Worm (Caenorhabditis elegans): ENCODE data around the gene nhr-15.

The nhr-15 gene

DNA sequence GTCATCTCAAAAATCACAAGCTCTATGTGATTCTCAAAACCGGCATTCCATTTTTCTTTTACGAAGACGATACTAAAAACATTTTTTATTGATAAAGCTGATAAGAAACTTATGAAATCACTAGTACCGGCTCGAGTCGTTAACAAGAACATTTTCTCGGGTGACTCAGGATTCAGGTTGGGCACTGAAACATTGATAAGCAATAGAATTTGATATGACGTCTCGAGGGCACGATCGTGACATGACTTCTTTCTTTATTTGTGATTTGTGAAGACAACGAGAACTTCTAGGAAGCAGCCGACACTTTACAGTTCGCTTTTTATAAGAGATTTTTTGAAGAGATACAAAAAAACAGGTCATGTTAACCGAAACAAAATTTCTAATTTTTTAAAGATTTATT lies 21.2 kb downstream of the nhr-15 start (continued):
- TF ChIP-seq snpc-4 (GFP tag; optimal IDR thresholded peaks at IDR 0.05) (no peak), snpc-4 (tag; optimal IDR thresholded peaks at IDR 0.05) (peak; percentile 26 to 86 (median 57)), zim-3 (tag; optimal IDR thresholded peaks at IDR 0.05) (no peak), F33H1.4 (GFP tag; IDR thresholded peaks at IDR 0.05) (no peak), C06A6.2 (GFP tag; conservative IDR thresholded peaks at IDR 0.05) (no peak), tlf-1 (GFP tag; optimal IDR thresholded peaks at IDR 0.05) (no peak), sptf-2 (GFP tag; optimal IDR thresholded peaks at IDR 0.05) (no peak), Y53G8AR.9 (GFP tag; conservative IDR thresholded peaks at IDR 0.05) (no peak), Y79H2A.3 (GFP tag; conservative IDR thresholded peaks at IDR 0.05) (no peak), C17E4.6 (GFP tag; IDR thresholded peaks at IDR 0.05) (no peak), B0336.3 (GFP tag; IDR thresholded peaks at IDR 0.05) (no peak), nhr-90 (tag; optimal IDR thresholded peaks at IDR 0.05) (peak; percentile 8), attf-5 (GFP tag; optimal IDR thresholded peaks at IDR 0.05) (no peak), hmg-20 (GFP tag; IDR thresholded peaks at IDR 0.05) (no peak), F52B5.7 (tag; optimal IDR thresholded peaks at IDR 0.05) (no peak), nfya-2 (GFP tag; IDR thresholded peaks at IDR 0.05) (no peak), F37B4.10 (GFP tag; IDR thresholded peaks at IDR 0.05) (no peak), ccch-3 (GFP tag; optimal IDR thresholded peaks at IDR 0.05) (no peak), ztf-18 (tag; optimal IDR thresholded peaks at IDR 0.05) (no peak), B0035.1 (tag; optimal IDR thresholded peaks at IDR 0.05) (no peak), hmg-1.2 (GFP tag; IDR thresholded peaks at IDR 0.05) (no peak), snpc-1.1 (tag; optimal IDR thresholded peaks at IDR 0.05; ENCODE audit: insufficient read depth) (no peak), pbrm-1 (GFP tag; IDR thresholded peaks at IDR 0.05) (no peak), unc-62 (GFP tag; optimal IDR thresholded peaks at IDR 0.05) (peak; percentile 49), dpl-1 (GFP tag; optimal IDR thresholded peaks at IDR 0.05) (no peak), mcd-1 (GFP tag; IDR thresholded peaks at IDR 0.05) (no peak), snpc-1.3 (tag; optimal IDR thresholded peaks at IDR 0.05; ENCODE audit: insufficient read depth) (no peak), ceh-91 (GFP tag; IDR thresholded peaks at IDR 0.05) (no peak), nhr-120 (GFP tag; IDR thresholded peaks at IDR 0.05) (no peak), unc-130 (GFP tag; optimal IDR thresholded peaks at IDR 0.05) (no peak), hrde-1 (tag; optimal IDR thresholded peaks at IDR 0.05; ENCODE audit: borderline replicate concordance) (no peak)

DNA sequence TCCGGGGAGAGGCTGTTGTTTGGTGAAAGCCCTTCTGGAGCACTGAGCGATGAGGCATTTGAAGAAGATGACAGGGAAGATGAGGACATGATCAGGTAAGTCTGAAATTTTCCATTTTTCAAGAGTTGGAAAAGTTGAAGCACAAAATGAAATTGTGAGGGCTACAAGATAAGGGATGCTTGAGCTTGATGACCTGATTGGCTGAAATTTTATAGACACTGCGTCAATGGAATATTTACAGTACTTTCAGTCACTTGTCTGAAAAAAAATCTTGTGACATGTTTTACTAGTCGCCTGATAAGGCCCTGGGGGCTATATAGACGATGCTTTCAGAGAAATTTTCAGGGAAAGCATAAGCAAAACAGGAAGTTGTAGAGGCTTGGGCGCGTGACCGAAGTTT lies 23.8 kb downstream of the nhr-15 start, which contains the start of gene dmd-8:
TSS of gene dmd-8 (minus strand) at position 101 of the 400 bp plus-strand sequence.
- no peak for TF ChIP-seq B0019.2 (GFP tag; conservative IDR thresholded peaks at IDR 0.05)
- TF ChIP-seq mel-28 (tag; optimal IDR thresholded peaks at IDR 0.05; ENCODE audit: borderline replicate concordance): no peak
- no peak for TF ChIP-seq T07F8.4 (tag; optimal IDR thresholded peaks at IDR 0.05)
- TF ChIP-seq snpc-4 (GFP tag; optimal IDR thresholded peaks at IDR 0.05): no peak
- TF ChIP-seq snpc-4 (tag; optimal IDR thresholded peaks at IDR 0.05): no peak
- no peak for TF ChIP-seq bed-1 (GFP tag; IDR thresholded peaks at IDR 0.05)
- TF ChIP-seq F52B5.7 (tag; optimal IDR thresholded peaks at IDR 0.05): no peak
- no peak for TF ChIP-seq fkh-3 (tag; optimal IDR thresholded peaks at IDR 0.05)

DNA sequence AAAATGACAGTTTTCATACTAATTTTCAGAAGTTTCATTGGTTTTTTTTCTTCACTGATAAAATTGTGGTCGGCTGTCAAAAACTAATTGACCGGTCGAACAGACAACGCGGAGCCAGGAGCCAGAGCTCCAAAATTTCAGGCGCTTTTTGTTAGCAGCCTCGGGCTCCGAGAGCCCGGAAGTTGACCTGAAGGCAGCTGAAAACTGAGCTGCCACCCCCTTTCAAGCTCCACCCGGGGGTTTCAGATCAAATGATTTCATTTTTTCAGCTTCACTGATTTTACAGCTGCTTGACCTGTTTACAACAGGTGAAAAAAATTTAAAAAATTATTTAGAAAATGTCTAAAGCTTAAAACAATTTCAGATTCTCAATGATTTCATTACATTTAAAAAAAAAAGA lies 29.8 kb downstream of the nhr-15 start:
- TF ChIP-seq hsf-1 (GFP tag; IDR thresholded peaks at IDR 0.05): no peak
- peak; percentile 64 for TF ChIP-seq zfh-2 (GFP tag; conservative IDR thresholded peaks at IDR 0.05)
- peak; percentile 31; the same call in 1 of the 2 replicates for TF ChIP-seq egrh-3 (GFP tag; IDR thresholded peaks at IDR 0.05)
- TF ChIP-seq nhr-27 (tag; optimal IDR thresholded peaks at IDR 0.05): no peak
- TF ChIP-seq nhr-80 (tag; optimal IDR thresholded peaks at IDR 0.05): peak; percentile 25
- no peak for TF ChIP-seq rpc-1 (optimal IDR thresholded peaks at IDR 0.05)
- TF ChIP-seq rpc-1 (tag; optimal IDR thresholded peaks at IDR 0.05): no peak
